Worm (Caenorhabditis elegans) whole organism, L4 larva: ENCODE data around the gene Y57A10A.29.
"Not testable (repeated sequence)": the region's sequence is repeated elsewhere in the genome, so short reads cannot be mapped to it uniquely, and the experiment has no call there.

ENCODE experiments used
- D1046.2 ChIP-seq: fragments of 200-800 bp; sonication (Bioruptor generic); IDR thresholded peaks from 2 replicates; pipeline ENCODE4 v1.3.6; 2022; ENCODE audit warnings: missing genetic modification characterization, missing compliant biosample characterization
- F10B5.3 ChIP-seq: sonication (generic microtip); optimal IDR thresholded peaks from 2 replicates; lab custom pipeline; 2016; ENCODE audit warnings: mild to moderate bottlenecking, missing genetic modification characterization, missing compliant biosample characterization
- F44E2.7 ChIP-seq: fragments of 200-800 bp; sonication (Bioruptor generic); IDR thresholded peaks from 2 replicates; pipeline ENCODE4 v2.1.2; 2022; ENCODE audit warnings: missing genetic modification characterization, missing compliant biosample characterization
- R02D3.7 ChIP-seq: fragments of 150-350 bp; sonication (generic microtip); optimal IDR thresholded peaks from 3 replicates; lab custom pipeline; 2014; ENCODE audit warnings: missing biosample characterization, missing genetic modification characterization
- Y48G9A.11 ChIP-seq: fragments of 200-800 bp; sonication (Bioruptor generic); IDR thresholded peaks from 2 replicates; pipeline ENCODE4 v1.3.6; 2022; ENCODE audit warnings: missing genetic modification reagents, missing genetic modification characterization, missing compliant biosample characterization
- Y75B8A.6 ChIP-seq: fragments of 200-800 bp; sonication (Bioruptor generic); IDR thresholded peaks from 2 replicates; pipeline ENCODE4 v1.3.6; 2022; ENCODE audit warnings: missing genetic modification reagents, missing genetic modification characterization, missing compliant biosample characterization
- aha-1 ChIP-seq: fragments of 150-350 bp; peaks from one replicate; lab custom pipeline; 2014; ENCODE audit warnings: missing biosample characterization, missing genetic modification characterization
- ceh-28 ChIP-seq: fragments of 150-350 bp; optimal IDR thresholded peaks from 2 replicates; lab custom pipeline; 2014; ENCODE audit warnings: missing biosample characterization, missing genetic modification reagents, missing genetic modification characterization
- ceh-62 ChIP-seq: sonication (generic microtip); optimal IDR thresholded peaks from 2 replicates; lab custom pipeline; 2017; ENCODE audit warnings: missing biosample characterization, missing genetic modification characterization
- ceh-82 ChIP-seq: sonication (generic microtip); optimal IDR thresholded peaks from 2 replicates; lab custom pipeline; 2017; ENCODE audit warnings: missing biosample characterization, missing genetic modification characterization
- ces-1 ChIP-seq: fragments of 150-350 bp; sonication (generic microtip); optimal IDR thresholded peaks from 4 replicates; lab custom pipeline; 2014; ENCODE audit warnings: missing biosample characterization, missing genetic modification reagents, missing genetic modification characterization
- daf-16 ChIP-seq, 3 experiments: sonication (generic microtip); optimal IDR thresholded peaks; 2 replicates each; lab custom pipeline; 2016 to 2017; ENCODE audit warnings: missing genetic modification characterization in 3 of 3, missing genetic modification reagents in 3 of 3, mild to moderate bottlenecking in 2 of 3, missing compliant biosample characterization in 2 of 3, missing biosample characterization in 1 of 3, moderate library complexity in 1 of 3
- dpl-1 ChIP-seq: fragments of 150-350 bp; optimal IDR thresholded peaks from 2 replicates; lab custom pipeline; 2014; ENCODE audit warnings: missing biosample characterization, missing genetic modification reagents, missing genetic modification characterization
- egl-27 ChIP-seq: sonication (generic microtip); optimal IDR thresholded peaks from 3 replicates; lab custom pipeline; 2017; ENCODE audit warnings: missing biosample characterization, missing genetic modification reagents, missing genetic modification characterization
- gei-8 ChIP-seq: fragments of 200-800 bp; sonication (Bioruptor generic); optimal IDR thresholded peaks from 2 replicates; lab custom pipeline; 2018; ENCODE audit warnings: mild to moderate bottlenecking, missing genetic modification characterization, missing compliant biosample characterization
- hif-1 ChIP-seq, 2 experiments: sonication (generic microtip); optimal IDR thresholded peaks; 2 replicates each; lab custom pipeline; 2016 to 2017; ENCODE audit warnings: missing compliant biosample characterization in 2 of 2, missing genetic modification characterization in 2 of 2, missing genetic modification reagents in 2 of 2, missing genotype in 2 of 2, mild to moderate bottlenecking in 1 of 2
- hmg-1.1 ChIP-seq: fragments of 200-800 bp; sonication (Bioruptor generic); IDR thresholded peaks from 2 replicates; pipeline ENCODE4 v1.3.6; 2022; ENCODE audit warnings: missing genetic modification reagents, missing genetic modification characterization, missing compliant biosample characterization
- lin-38 ChIP-seq: fragments of 200-800 bp; sonication (Bioruptor generic); IDR thresholded peaks from 2 replicates; pipeline ENCODE4 v1.3.6; 2022; ENCODE audit warnings: missing genetic modification reagents, missing genetic modification characterization, missing compliant biosample characterization
- nhr-11 ChIP-seq: fragments of 150-350 bp; optimal IDR thresholded peaks from 2 replicates; lab custom pipeline; 2014; ENCODE audit warnings: missing biosample characterization, missing genetic modification characterization
- nhr-111 ChIP-seq: fragments of 200-800 bp; sonication (Bioruptor generic); optimal IDR thresholded peaks from 2 replicates; lab custom pipeline; 2018; ENCODE audit warnings: mild to moderate bottlenecking, missing genetic modification characterization, missing compliant biosample characterization
- nhr-41 ChIP-seq: fragments of 200-800 bp; sonication (Bioruptor generic); IDR thresholded peaks from 2 replicates; pipeline ENCODE4 v1.3.6; 2022; ENCODE audit warnings: missing genetic modification reagents, missing genetic modification characterization, missing compliant biosample characterization
- nhr-42 ChIP-seq: fragments of 200-800 bp; sonication (Bioruptor generic); IDR thresholded peaks from 2 replicates; pipeline ENCODE4 v1.3.6; 2022; ENCODE audit warnings: missing genetic modification characterization, missing compliant biosample characterization
- nhr-48 ChIP-seq: sonication (generic microtip); optimal IDR thresholded peaks from 2 replicates; lab custom pipeline; 2016; ENCODE audit warnings: mild to moderate bottlenecking, missing genetic modification characterization, missing compliant biosample characterization
- pqm-1 ChIP-seq: sonication (generic microtip); optimal IDR thresholded peaks from 2 replicates; lab custom pipeline; 2017; ENCODE audit warnings: missing biosample characterization, missing genetic modification characterization
- zfp-2 ChIP-seq: sonication (generic microtip); optimal IDR thresholded peaks from 2 replicates; lab custom pipeline; 2016; ENCODE audit warnings: mild to moderate bottlenecking, missing genetic modification characterization, missing compliant biosample characterization
- zip-2 ChIP-seq: fragments of 150-350 bp; optimal IDR thresholded peaks from 2 replicates; lab custom pipeline; 2014; ENCODE audit warnings: missing biosample characterization, missing genetic modification characterization
- ztf-11 ChIP-seq: fragments of 150-350 bp; optimal IDR thresholded peaks from 2 replicates; lab custom pipeline; 2014; ENCODE audit warnings: missing biosample characterization, missing genetic modification characterization

The Y57A10A.29 gene

DNA sequence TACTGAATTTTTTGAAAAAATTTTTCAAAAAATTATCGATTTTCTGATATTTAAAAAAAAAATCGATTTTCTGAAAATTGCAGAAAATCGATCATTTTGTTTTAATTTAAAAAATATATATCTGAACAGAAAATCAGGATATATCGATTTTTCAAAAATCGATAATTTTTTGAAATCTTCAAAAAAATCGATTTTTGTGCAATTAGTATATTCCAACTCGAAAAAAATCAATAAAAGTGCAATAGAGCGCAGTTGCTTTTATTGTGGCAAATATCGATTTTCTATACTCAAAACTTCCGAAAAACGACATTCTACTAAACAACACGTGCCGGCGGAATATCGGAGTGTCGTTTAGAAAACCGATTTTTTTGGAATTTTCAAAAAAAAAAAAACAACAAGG, 21.3 kb downstream of the Y57A10A.29 start:
- TF ChIP-seq lin-38 (GFP tag; lab: Robert Waterston, UW): peak; percentile 58
- peak; percentile 88 for TF ChIP-seq ceh-28 (tag; lab: Kevin White, UChicago)
- 0 out of 2 replicates have a peak, but pooled peaks have one; percentile 37 for TF ChIP-seq Y48G9A.11 (GFP tag; lab: Robert Waterston, UW)
- TF ChIP-seq dpl-1: no peak
- TF ChIP-seq, all 104 proteins: peak for 3

ce11 chrII:12301233-12301632, 21.9 kb downstream of the Y57A10A.29 start:
- peak; percentile 96 for TF ChIP-seq ceh-28 (tag; lab: Kevin White, UChicago)
- no peak for TF ChIP-seq R02D3.7
- peak; percentile 42 for TF ChIP-seq aha-1
- no peak for TF ChIP-seq ceh-82 (tag; lab: Kevin White, UChicago)

DNA sequence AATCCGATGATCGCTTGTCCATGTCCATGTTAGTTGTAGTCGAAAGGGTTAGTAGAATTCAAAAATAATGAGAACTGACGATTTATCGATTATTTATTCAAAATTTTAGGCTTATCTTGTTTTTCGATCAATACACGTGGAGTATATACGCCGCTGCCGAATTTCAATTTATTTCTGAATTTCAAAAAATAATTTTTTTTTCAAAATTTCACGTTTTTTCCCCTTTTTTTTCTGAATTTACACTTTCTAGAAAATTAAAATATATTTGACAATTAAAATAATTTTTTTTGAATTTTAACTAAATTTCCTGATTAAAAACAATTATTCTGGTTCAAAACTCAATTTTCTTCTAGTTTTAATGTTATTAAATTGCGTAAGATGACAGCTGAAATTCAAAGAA, 23.0 kb downstream of the Y57A10A.29 start, which contains the start of gene C50E10.1:
C50E10.1 (minus strand) TSS at position 101 of the 400 bp plus-strand sequence.
- TF ChIP-seq nhr-48 (no peak), D1046.2 (no peak)
- TF ChIP-seq, all 104 proteins: peak for 0

ce11 chrII:12303142-12303541, 23.8 kb downstream of the Y57A10A.29 start, which contains the start of gene sre-50:
TSS of gene sre-50 (plus strand) at chrII:12303525.
- TF ChIP-seq nhr-11 (tag; lab: Kevin White, UChicago): no peak
- peak; percentile 96 for TF ChIP-seq ceh-28 (tag; lab: Kevin White, UChicago)

DNA sequence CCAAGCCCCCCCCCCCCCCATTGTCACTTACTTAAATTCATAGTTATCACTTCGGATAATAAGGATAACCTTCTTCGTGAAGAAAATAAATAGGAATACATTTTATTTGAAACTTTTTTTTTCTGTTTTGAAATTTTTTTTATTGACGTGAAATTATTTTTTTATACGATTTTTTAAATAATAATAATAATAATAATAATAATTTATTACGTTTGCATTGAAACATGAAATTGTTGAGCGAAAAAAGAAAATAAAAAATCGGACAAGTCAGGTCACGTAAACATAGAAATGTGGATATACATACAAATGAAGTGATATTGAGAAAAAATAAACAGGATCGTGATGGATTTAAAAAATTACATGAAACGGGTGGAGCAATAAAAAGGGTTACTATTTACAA, 30.3 kb downstream of the Y57A10A.29 start, which contains the start of gene C50E10.2:
C50E10.2 (minus strand) TSS at position 101 of the 400 bp plus-strand sequence.
- TF ChIP-seq lin-38 (GFP tag; lab: Robert Waterston, UW): no peak

DNA sequence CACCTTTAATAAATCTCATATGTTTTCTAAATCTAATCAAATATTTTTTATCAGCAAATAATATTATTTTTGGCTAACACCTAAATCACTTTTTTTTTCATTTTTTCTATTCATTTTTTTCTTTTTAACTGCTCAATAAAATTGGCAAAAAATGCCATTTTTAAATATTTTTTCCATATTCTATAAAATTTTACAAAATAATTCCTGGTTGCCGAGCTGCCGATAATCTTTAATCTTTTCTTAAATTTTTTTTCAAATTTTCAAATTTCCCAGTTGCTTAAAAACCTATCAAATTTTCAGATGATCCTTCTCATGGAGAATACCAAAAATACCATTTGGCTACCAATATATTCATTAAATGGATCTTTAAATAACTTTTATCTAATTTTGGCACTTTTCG, 32.2 kb downstream of the Y57A10A.29 start, which contains the start of gene sre-51:
sre-51 (plus strand) TSS at position 301 of the 400 bp plus-strand sequence.
- TF ChIP-seq zfp-2 (tag; lab: Kevin White, UChicago) (no peak), zip-2 (tag; lab: Kevin White, UChicago) (no peak), ces-1 (GFP tag; lab: Kevin White, UChicago) (no peak), hif-1 (tag; optimal IDR thresholded peaks at IDR 0.05; lab: Kevin White, UChicago) (no peak), daf-16 (GFP tag; optimal IDR thresholded peaks at IDR 0.05; lab: Kevin White, UChicago) (no peak), daf-16 (tag; optimal IDR thresholded peaks at IDR 0.05; lab: Kevin White, UChicago) (no peak)

ce11 chrII:12318541-12318940, 39.2 kb downstream of the Y57A10A.29 start, which contains the start of gene sre-49:
TSS of gene sre-49 (plus strand) at chrII:12318841.
- TF ChIP-seq ztf-11 (tag; lab: Kevin White, UChicago); F44E2.7; egl-27 (tag; lab: Kevin White, UChicago): not testable (repeated sequence)

- TF ChIP-seq ceh-62 (tag; lab: Kevin White, UChicago) (no peak), nhr-41 (GFP tag; lab: Robert Waterston, UW) (no peak), pqm-1 (tag; lab: Kevin White, UChicago) (no peak), nhr-42 (GFP tag; lab: Robert Waterston, UW) (no peak), Y75B8A.6 (GFP tag; lab: Robert Waterston, UW) (no peak)
These were observed 43.9 kb downstream of the Y57A10A.29 start, which contains the start of gene sre-53 for ce11 chrII:12323305-12323704. TSS of gene sre-53 (minus strand) at chrII:12323405.

DNA sequence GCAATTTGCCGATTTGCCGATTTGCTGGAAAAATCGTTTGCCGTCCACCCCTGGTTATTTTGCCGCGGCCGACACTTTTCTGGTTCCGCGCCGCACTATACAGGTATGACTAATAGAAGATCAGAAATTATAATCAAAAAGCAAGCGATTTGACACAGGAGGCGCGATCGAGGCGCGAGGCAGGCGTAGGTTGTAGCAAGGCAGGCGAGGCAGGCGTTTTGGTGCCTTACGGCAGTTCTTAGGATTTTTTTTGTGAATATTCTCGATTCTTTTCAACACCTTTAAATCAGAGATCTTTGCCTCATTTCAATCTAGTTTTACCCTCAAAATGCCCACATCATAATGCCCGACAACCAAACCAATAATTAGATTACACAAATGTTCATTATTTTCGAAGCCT, 44.8 kb downstream of the Y57A10A.29 start, which contains the start of gene sre-56:
sre-56 (plus strand) TSS at position 301 of the 400 bp plus-strand sequence.
- TF ChIP-seq nhr-111 (GFP tag; lab: Kevin White, UChicago) (no peak), hmg-1.1 (GFP tag; lab: Robert Waterston, UW) (no peak), F10B5.3 (tag; lab: Kevin White, UChicago) (no peak), aha-1 (peak; percentile 51), gei-8 (GFP tag; lab: Kevin White, UChicago) (no peak)
- TF ChIP-seq, all 104 proteins: peak for 1
